Worm (Caenorhabditis elegans) whole organism, L4 larva: Measurements from ENCODE around the gene C31H1.5.

ENCODE experiments used
- R02D3.7 ChIP-seq: fragments of 150-350 bp; sonication (generic microtip); optimal IDR thresholded peaks from 3 replicates; lab custom pipeline; 2014; ENCODE audit warnings: missing biosample characterization, missing genetic modification characterization
- ama-1 ChIP-seq: fragments of 150-350 bp; optimal IDR thresholded peaks from 2 replicates; lab custom pipeline; 2014; ENCODE audit warnings: inconsistent platforms, mixed read lengths
- hlh-30 ChIP-seq: sonication (generic microtip); optimal IDR thresholded peaks from 2 replicates; lab custom pipeline; 2017; ENCODE audit warnings: antibody characterized with exemption, mild to moderate bottlenecking, missing genetic modification characterization, missing compliant biosample characterization; ENCODE audit not compliant: insufficient read depth
- lin-13 ChIP-seq: fragments of 150-350 bp; optimal IDR thresholded peaks from 2 replicates; lab custom pipeline; 2014; ENCODE audit warnings: missing biosample characterization, missing genetic modification reagents, missing genetic modification characterization
- pha-4 ChIP-seq, 2 experiments: fragments of 150-350 bp in 1 of 2; fragments of 200-800 bp in 1 of 2; sonication (Bioruptor generic) in 1 of 2; IDR thresholded peaks in 1 of 2; optimal IDR thresholded peaks in 1 of 2; 2 replicates each; pipeline versions ENCODE4 v1.3.6 to Lab custom; 2014 to 2022; ENCODE audit warnings: missing genetic modification characterization in 2 of 2, missing genetic modification reagents in 2 of 2, missing biosample characterization in 1 of 2, missing compliant biosample characterization in 1 of 2
- php-3 ChIP-seq: fragments of 200-800 bp; sonication (Bioruptor generic); IDR thresholded peaks from 2 replicates; pipeline ENCODE4 v1.3.6; 2022; ENCODE audit warnings: missing genetic modification reagents, missing genetic modification characterization, missing compliant biosample characterization
- snpc-4 ChIP-seq: fragments of 150-350 bp; optimal IDR thresholded peaks from 2 replicates; lab custom pipeline; 2014; ENCODE audit warnings: missing biosample characterization, missing genetic modification characterization
- unc-130 ChIP-seq: sonication (generic microtip); optimal IDR thresholded peaks from 2 replicates; lab custom pipeline; 2016; ENCODE audit warnings: missing genetic modification reagents, missing genetic modification characterization, missing compliant biosample characterization
- unc-62 ChIP-seq, 3 experiments: fragments of 150-350 bp in 1 of 3; sonication (generic microtip); optimal IDR thresholded peaks in 2 of 3; peaks in 1 of 3; 1 replicate in 1 of 3; 2 replicates in 2 of 3; lab custom pipeline; 2014 to 2017; ENCODE audit warnings: missing biosample characterization in 3 of 3, missing genetic modification characterization in 3 of 3, missing genetic modification reagents in 3 of 3, missing genotype in 1 of 3
- zag-1 ChIP-seq: fragments of 150-350 bp; optimal IDR thresholded peaks from 2 replicates; lab custom pipeline; 2014; ENCODE audit warnings: missing biosample characterization, missing genetic modification characterization
- ztf-7 ChIP-seq: fragments of 150-350 bp; optimal IDR thresholded peaks from 2 replicates; lab custom pipeline; 2014; ENCODE audit warnings: missing biosample characterization, missing genetic modification characterization

ce11 chrIV:5780234-5780788 is 16.3 kb downstream of the C31H1.5 start:
- TF ChIP-seq zag-1 (tag; lab: Kevin White, UChicago) (no peak), php-3 (GFP tag; lab: Robert Waterston, UW) (no peak), unc-130 (GFP tag; lab: Kevin White, UChicago) (no peak), ama-1 (no peak), ztf-7 (tag; lab: Kevin White, UChicago) (no peak), snpc-4 (tag; lab: Kevin White, UChicago) (no peak), lin-13 (GFP tag; lab: Kevin White, UChicago) (no peak), pha-4 (GFP tag; IDR thresholded peaks at IDR 0.05; lab: Robert Waterston, UW) (no peak), pha-4 (tag; optimal IDR thresholded peaks at IDR 0.05; lab: Kevin White, UChicago) (no peak), hlh-30 (tag; lab: Kevin White, UChicago) (peak; percentile 2), R02D3.7 (tag; lab: Kevin White, UChicago) (no peak), unc-62 (GFP tag; optimal IDR thresholded peaks at IDR 0.05 in 1 of 2; lab: Kevin White, UChicago) (no peak), unc-62 (tag; optimal IDR thresholded peaks at IDR 0.05; lab: Kevin White, UChicago) (no peak)
